Worm (Caenorhabditis elegans) whole organism, L4 larva: ENCODE measurements around the gene Y54G2A.16.

Source experiments
- F26F4.8 ChIP-seq: fragments of 200-800 bp; sonication (Bioruptor generic); conservative IDR thresholded peaks from 2 replicates; pipeline ENCODE4 v1.3.6; 2022; ENCODE audit warnings: missing genetic modification characterization, missing compliant biosample characterization
- F44E2.7 ChIP-seq: fragments of 200-800 bp; sonication (Bioruptor generic); IDR thresholded peaks from 2 replicates; pipeline ENCODE4 v2.1.2; 2022; ENCODE audit warnings: missing genetic modification characterization, missing compliant biosample characterization
- Y48G9A.11 ChIP-seq: fragments of 200-800 bp; sonication (Bioruptor generic); IDR thresholded peaks from 2 replicates; pipeline ENCODE4 v1.3.6; 2022; ENCODE audit warnings: missing genetic modification reagents, missing genetic modification characterization, missing compliant biosample characterization
- ZK546.5 ChIP-seq, 2 experiments: sonication (generic microtip); optimal IDR thresholded peaks; 2 replicates each; lab custom pipeline; 2017; ENCODE audit warnings: missing biosample characterization in 2 of 2, missing genetic modification characterization in 2 of 2
- aha-1 ChIP-seq: fragments of 150-350 bp; peaks from one replicate; lab custom pipeline; 2014; ENCODE audit warnings: missing biosample characterization, missing genetic modification characterization
- aly-2 ChIP-seq: sonication (generic microtip); optimal IDR thresholded peaks from 2 replicates; lab custom pipeline; 2018; ENCODE audit warnings: missing biosample characterization, missing genetic modification characterization
- attf-4 ChIP-seq: sonication (generic microtip); optimal IDR thresholded peaks from 3 replicates; lab custom pipeline; 2017; ENCODE audit warnings: missing biosample characterization, missing genetic modification characterization
- ceh-28 ChIP-seq: fragments of 150-350 bp; optimal IDR thresholded peaks from 2 replicates; lab custom pipeline; 2014; ENCODE audit warnings: missing biosample characterization, missing genetic modification reagents, missing genetic modification characterization
- ceh-62 ChIP-seq: sonication (generic microtip); optimal IDR thresholded peaks from 2 replicates; lab custom pipeline; 2017; ENCODE audit warnings: missing biosample characterization, missing genetic modification characterization
- ceh-82 ChIP-seq: sonication (generic microtip); optimal IDR thresholded peaks from 2 replicates; lab custom pipeline; 2017; ENCODE audit warnings: missing biosample characterization, missing genetic modification characterization
- daf-12 ChIP-seq: fragments of 150-350 bp; optimal IDR thresholded peaks from 2 replicates; lab custom pipeline; 2014; ENCODE audit warnings: missing biosample characterization, missing genetic modification reagents, missing genetic modification characterization
- daf-16 ChIP-seq, 3 experiments: sonication (generic microtip); optimal IDR thresholded peaks; 2 replicates each; lab custom pipeline; 2016 to 2017; ENCODE audit warnings: missing genetic modification characterization in 3 of 3, missing genetic modification reagents in 3 of 3, mild to moderate bottlenecking in 2 of 3, missing compliant biosample characterization in 2 of 3, missing biosample characterization in 1 of 3, moderate library complexity in 1 of 3
- dmd-6 ChIP-seq: fragments of 200-800 bp; sonication (Bioruptor generic); IDR thresholded peaks from 2 replicates; pipeline ENCODE4 v1.3.6; 2022; ENCODE audit warnings: missing genetic modification reagents, missing genetic modification characterization, missing compliant biosample characterization
- dmd-8 ChIP-seq: fragments of 200-800 bp; sonication (Bioruptor generic); IDR thresholded peaks from 2 replicates; pipeline ENCODE4 v1.3.6; 2022; ENCODE audit warnings: missing genetic modification characterization, missing compliant biosample characterization
- duxl-1 ChIP-seq: sonication (generic microtip); optimal IDR thresholded peaks from 2 replicates; lab custom pipeline; 2016; ENCODE audit warnings: mild to moderate bottlenecking, missing genetic modification characterization, moderate library complexity, missing compliant biosample characterization; ENCODE audit not compliant: poor library complexity
- hlh-11 ChIP-seq: fragments of 200-800 bp; sonication (Bioruptor generic); optimal IDR thresholded peaks from 2 replicates; lab custom pipeline; 2018; ENCODE audit warnings: mild to moderate bottlenecking, missing genetic modification characterization, missing compliant biosample characterization
- hmg-1.1 ChIP-seq: fragments of 200-800 bp; sonication (Bioruptor generic); IDR thresholded peaks from 2 replicates; pipeline ENCODE4 v1.3.6; 2022; ENCODE audit warnings: missing genetic modification reagents, missing genetic modification characterization, missing compliant biosample characterization
- lim-7 ChIP-seq: fragments of 200-800 bp; sonication (Bioruptor generic); IDR thresholded peaks from 2 replicates; pipeline ENCODE4 v1.3.6; 2022; ENCODE audit warnings: missing genetic modification characterization, missing compliant biosample characterization
- lin-1 ChIP-seq: fragments of 200-800 bp; sonication (Bioruptor generic); IDR thresholded peaks from 2 replicates; pipeline ENCODE4 v1.3.6; 2022; ENCODE audit warnings: missing genetic modification reagents, missing genetic modification characterization, missing compliant biosample characterization
- lin-13 ChIP-seq: fragments of 150-350 bp; optimal IDR thresholded peaks from 2 replicates; lab custom pipeline; 2014; ENCODE audit warnings: missing biosample characterization, missing genetic modification reagents, missing genetic modification characterization
- lin-29 ChIP-seq: fragments of 200-800 bp; sonication (Bioruptor generic); IDR thresholded peaks from 2 replicates; pipeline ENCODE4 v1.3.6; 2022; ENCODE audit warnings: missing genetic modification reagents, missing genetic modification characterization, missing compliant biosample characterization
- lin-39 ChIP-seq: fragments of 150-350 bp; optimal IDR thresholded peaks from 2 replicates; lab custom pipeline; 2014; ENCODE audit warnings: missing biosample characterization, missing genetic modification reagents, missing genetic modification characterization
- nhr-111 ChIP-seq: fragments of 200-800 bp; sonication (Bioruptor generic); optimal IDR thresholded peaks from 2 replicates; lab custom pipeline; 2018; ENCODE audit warnings: mild to moderate bottlenecking, missing genetic modification characterization, missing compliant biosample characterization
- nhr-28 ChIP-seq: fragments of 150-350 bp; optimal IDR thresholded peaks from 2 replicates; lab custom pipeline; 2014; ENCODE audit warnings: missing biosample characterization, missing genetic modification characterization
- nhr-77 ChIP-seq: fragments of 150-350 bp; optimal IDR thresholded peaks from 2 replicates; lab custom pipeline; 2014; ENCODE audit warnings: missing biosample characterization, missing genetic modification characterization
- pqm-1 ChIP-seq: sonication (generic microtip); optimal IDR thresholded peaks from 2 replicates; lab custom pipeline; 2017; ENCODE audit warnings: missing biosample characterization, missing genetic modification characterization
- saeg-2 ChIP-seq: fragments of 200-800 bp; sonication (Bioruptor generic); IDR thresholded peaks from 2 replicates; pipeline ENCODE4 v1.3.6; 2022; ENCODE audit warnings: missing genetic modification reagents, missing genetic modification characterization, missing compliant biosample characterization
- sdz-12 ChIP-seq: fragments of 200-800 bp; sonication (Bioruptor generic); optimal IDR thresholded peaks from 2 replicates; lab custom pipeline; 2018; ENCODE audit warnings: mild to moderate bottlenecking, missing genetic modification characterization, missing compliant biosample characterization
- set-16 ChIP-seq: fragments of 200-800 bp; sonication (Bioruptor generic); IDR thresholded peaks from 2 replicates; pipeline ENCODE4 v1.3.6; 2022; ENCODE audit warnings: missing genetic modification reagents, missing genetic modification characterization, missing compliant biosample characterization
- snpc-1.2 ChIP-seq: fragments of 200-800 bp; sonication (Bioruptor generic); IDR thresholded peaks from 2 replicates; pipeline ENCODE4 v1.3.6; 2022; ENCODE audit warnings: missing genetic modification reagents, missing genetic modification characterization, missing compliant biosample characterization
- snpc-4 ChIP-seq: fragments of 150-350 bp; optimal IDR thresholded peaks from 2 replicates; lab custom pipeline; 2014; ENCODE audit warnings: missing biosample characterization, missing genetic modification characterization
- spr-1 ChIP-seq: sonication (generic microtip); optimal IDR thresholded peaks from 2 replicates; lab custom pipeline; 2016; ENCODE audit warnings: mild to moderate bottlenecking, missing genetic modification characterization, missing compliant biosample characterization
- spr-3 ChIP-seq: fragments of 200-800 bp; sonication (Bioruptor generic); optimal IDR thresholded peaks from 2 replicates; lab custom pipeline; 2018; ENCODE audit warnings: mild to moderate bottlenecking, missing genetic modification characterization, missing compliant biosample characterization
- unc-39 ChIP-seq: sonication (generic microtip); optimal IDR thresholded peaks from 2 replicates; lab custom pipeline; 2017; ENCODE audit warnings: missing biosample characterization, missing genetic modification characterization
- unc-62 ChIP-seq, 3 experiments: fragments of 150-350 bp in 1 of 3; sonication (generic microtip); optimal IDR thresholded peaks in 2 of 3; peaks in 1 of 3; 1 replicate in 1 of 3; 2 replicates in 2 of 3; lab custom pipeline; 2014 to 2017; ENCODE audit warnings: missing biosample characterization in 3 of 3, missing genetic modification characterization in 3 of 3, missing genetic modification reagents in 3 of 3, missing genotype in 1 of 3
- zip-11 ChIP-seq: fragments of 200-800 bp; sonication (Bioruptor generic); IDR thresholded peaks from 2 replicates; pipeline ENCODE4 v1.3.6; 2022; ENCODE audit warnings: missing genetic modification characterization, missing compliant biosample characterization

Gene Y54G2A.16

ce11 chrIV:2826335-2826734 is 38.3 kb downstream of the Y54G2A.16 start:
- peak; percentile 70 for TF ChIP-seq pqm-1 (tag; lab: Kevin White, UChicago)
- peak; percentile 5 for TF ChIP-seq nhr-28
- TF ChIP-seq dmd-8 (GFP tag; lab: Robert Waterston, UW), result no peak
- no peak for TF ChIP-seq daf-16 (GFP tag; optimal IDR thresholded peaks at IDR 0.05; lab: Kevin White, UChicago)
- TF ChIP-seq daf-16 (tag; optimal IDR thresholded peaks at IDR 0.05; lab: Kevin White, UChicago), result peak; percentile 5
- no peak for TF ChIP-seq unc-39
- TF ChIP-seq snpc-1.2 (GFP tag; lab: Robert Waterston, UW), result no peak
- TF ChIP-seq aha-1 (tag; lab: Kevin White, UChicago), result peak; percentile 84
- no peak for TF ChIP-seq daf-12

ce11 chrIV:2825460-2826103 is 39.1 kb downstream of the Y54G2A.16 start:
- TF ChIP-seq nhr-77 (no peak), sdz-12 (peak; percentile 56), set-16 (GFP tag; lab: Robert Waterston, UW) (no peak), ceh-82 (tag; lab: Kevin White, UChicago) (no peak), nhr-28 (no peak), dmd-8 (GFP tag; lab: Robert Waterston, UW) (no peak), hlh-11 (tag; lab: Kevin White, UChicago) (no peak), spr-1 (tag; lab: Kevin White, UChicago) (no peak), lin-39 (tag; lab: Kevin White, UChicago) (no peak), lin-1 (GFP tag; lab: Robert Waterston, UW) (no peak), snpc-1.2 (GFP tag; lab: Robert Waterston, UW) (no peak), aly-2 (no peak), saeg-2 (GFP tag; lab: Robert Waterston, UW) (no peak), dmd-6 (no peak), ceh-28 (peak; percentile 20), Y48G9A.11 (GFP tag; lab: Robert Waterston, UW) (no peak), snpc-4 (tag; lab: Kevin White, UChicago) (peak; percentile 72), zip-11 (no peak)
- TF ChIP-seq, all 104 proteins: peak for 3

- peak; percentile 43 for TF ChIP-seq pqm-1 (tag; lab: Kevin White, UChicago)
- no peak for TF ChIP-seq F44E2.7
These were observed 41.2 kb downstream of the Y54G2A.16 start, which contains the start of gene clec-80 for ce11 chrIV:2823446-2823845. Gene clec-80 (plus strand): TSS chrIV:2823746.

ce11 chrIV:2820408-2820807 is 44.2 kb downstream of the Y54G2A.16 start, which contains the start of gene Y54G2A.37:
Gene Y54G2A.37 (plus strand): TSS chrIV:2820708.
- TF ChIP-seq nhr-28 (no peak), lin-29 (GFP tag; lab: Robert Waterston, UW) (no peak), ceh-62 (tag; lab: Kevin White, UChicago) (no peak)

- TF ChIP-seq duxl-1, result no peak
- no peak for TF ChIP-seq nhr-28
- TF ChIP-seq hmg-1.1 (GFP tag; lab: Robert Waterston, UW), result no peak
- no peak for TF ChIP-seq lim-7 (GFP tag; lab: Robert Waterston, UW)
- TF ChIP-seq attf-4, result no peak
- TF ChIP-seq F26F4.8 (GFP tag; lab: Robert Waterston, UW), result no peak
- no peak for TF ChIP-seq lin-13 (GFP tag; lab: Kevin White, UChicago)
- TF ChIP-seq spr-3 (GFP tag; lab: Kevin White, UChicago), result no peak
- TF ChIP-seq unc-62 (GFP tag; optimal IDR thresholded peaks at IDR 0.05 in 1 of 2; lab: Kevin White, UChicago), result no peak
- TF ChIP-seq unc-62 (tag; optimal IDR thresholded peaks at IDR 0.05; lab: Kevin White, UChicago), result no peak
- TF ChIP-seq nhr-111, result no peak
- no peak for TF ChIP-seq dmd-6
- TF ChIP-seq ZK546.5 (tag; optimal IDR thresholded peaks at IDR 0.05; lab: Kevin White, UChicago), result no peak
- no peak for TF ChIP-seq lin-29 (GFP tag; lab: Robert Waterston, UW)
- TF ChIP-seq aly-2, result no peak
- no peak for TF ChIP-seq zip-11
These were observed 45.0 kb downstream of the Y54G2A.16 start, which contains the start of gene Y54G2A.13 for ce11 chrIV:2819633-2820032. Gene Y54G2A.13 (minus strand): TSS chrIV:2819733.
